Worm (Caenorhabditis elegans) whole organism, young adult: ENCODE measurements around the gene F54F2.9.

ENCODE experiments used
- B0261.1 ChIP-seq: sonication (generic microtip); optimal IDR thresholded peaks from 2 replicates; lab custom pipeline; 2016; ENCODE audit warnings: mild to moderate bottlenecking, missing genetic modification characterization, moderate library complexity, missing compliant biosample characterization
- F22D6.2 ChIP-seq: sonication (generic microtip); optimal IDR thresholded peaks from 2 replicates; lab custom pipeline; 2016; ENCODE audit warnings: mild to moderate bottlenecking, missing genetic modification characterization, missing compliant biosample characterization
- F23B12.7 ChIP-seq: sonication (generic microtip); optimal IDR thresholded peaks from 2 replicates; lab custom pipeline; 2017; ENCODE audit warnings: missing genetic modification characterization, mild to moderate bottlenecking, missing compliant biosample characterization, antibody characterized with exemption, moderate library complexity; ENCODE audit not compliant: insufficient read depth
- F37B4.10 ChIP-seq: fragments of 200-800 bp; sonication (Bioruptor generic); IDR thresholded peaks from 2 replicates; pipeline ENCODE4 v1.3.6; 2022; ENCODE audit warnings: missing genetic modification characterization, missing compliant biosample characterization
- F52B5.7 ChIP-seq: sonication (generic microtip); optimal IDR thresholded peaks from 2 replicates; lab custom pipeline; 2016; ENCODE audit warnings: mild to moderate bottlenecking, missing genetic modification characterization, missing compliant biosample characterization
- K11D2.4 ChIP-seq: fragments of 200-800 bp; sonication (Bioruptor generic); IDR thresholded peaks from 2 replicates; pipeline ENCODE4 v1.3.6; 2022; ENCODE audit warnings: missing genetic modification reagents, missing genetic modification characterization, missing compliant biosample characterization
- T07F8.4 ChIP-seq: sonication (generic microtip); optimal IDR thresholded peaks from 2 replicates; lab custom pipeline; 2016; ENCODE audit warnings: mild to moderate bottlenecking, missing genetic modification characterization, moderate library complexity, missing compliant biosample characterization
- T26A5.8 ChIP-seq: sonication (generic microtip); optimal IDR thresholded peaks from 2 replicates; lab custom pipeline; 2016; ENCODE audit warnings: missing genetic modification characterization, missing compliant biosample characterization
- Y53G8AR.9 ChIP-seq: fragments of 200-800 bp; sonication (Bioruptor generic); conservative IDR thresholded peaks from 2 replicates; pipeline ENCODE4 v1.3.6; 2022; ENCODE audit warnings: missing genetic modification reagents, missing genetic modification characterization, missing compliant biosample characterization
- Y67H2A.10 ChIP-seq: fragments of 200-800 bp; sonication (Bioruptor generic); conservative IDR thresholded peaks from 2 replicates; pipeline ENCODE4 v1.3.6; 2022; ENCODE audit warnings: missing genetic modification reagents, missing genetic modification characterization, missing compliant biosample characterization
- akir-1 ChIP-seq: fragments of 200-800 bp; sonication (Bioruptor generic); optimal IDR thresholded peaks from 2 replicates; lab custom pipeline; 2018; ENCODE audit warnings: mild to moderate bottlenecking, missing genetic modification characterization, moderate library complexity, missing compliant biosample characterization
- aptf-3 ChIP-seq: fragments of 200-800 bp; sonication (Bioruptor generic); IDR thresholded peaks from 2 replicates; pipeline ENCODE4 v1.3.6; 2022; ENCODE audit warnings: missing genetic modification characterization, missing compliant biosample characterization
- ccch-3 ChIP-seq: fragments of 200-800 bp; sonication (Bioruptor generic); optimal IDR thresholded peaks from 2 replicates; lab custom pipeline; 2018; ENCODE audit warnings: mild to moderate bottlenecking, missing genetic modification characterization, missing compliant biosample characterization
- cebp-2 ChIP-seq: fragments of 200-800 bp; sonication (Bioruptor generic); IDR thresholded peaks from 2 replicates; pipeline ENCODE4 v1.3.6; 2022; ENCODE audit warnings: missing genetic modification characterization, missing compliant biosample characterization
- die-1 ChIP-seq: sonication (generic microtip); optimal IDR thresholded peaks from 2 replicates; lab custom pipeline; 2016; ENCODE audit warnings: missing genotype, mild to moderate bottlenecking, missing genetic modification characterization, missing compliant biosample characterization
- egl-44 ChIP-seq: fragments of 200-800 bp; sonication (Bioruptor generic); IDR thresholded peaks from 2 replicates; pipeline ENCODE4 v1.3.6; 2022; ENCODE audit warnings: missing genetic modification reagents, missing genetic modification characterization, missing compliant biosample characterization
- egrh-3 ChIP-seq: fragments of 200-800 bp; sonication (Bioruptor generic); IDR thresholded peaks from 2 replicates; pipeline ENCODE4 v1.3.6; 2022; ENCODE audit warnings: missing genetic modification reagents, missing genetic modification characterization, missing compliant biosample characterization
- ekl-4 ChIP-seq: fragments of 200-800 bp; sonication (Bioruptor generic); IDR thresholded peaks from 2 replicates; pipeline ENCODE4 v1.3.6; 2022; ENCODE audit warnings: missing genetic modification reagents, missing genetic modification characterization, missing compliant biosample characterization
- hlh-26 ChIP-seq: fragments of 200-800 bp; sonication (Bioruptor generic); conservative IDR thresholded peaks from 2 replicates; pipeline ENCODE4 v1.3.6; 2022; ENCODE audit warnings: missing genetic modification reagents, missing genetic modification characterization, missing compliant biosample characterization
- hmg-20 ChIP-seq: fragments of 200-800 bp; sonication (Bioruptor generic); IDR thresholded peaks from 2 replicates; pipeline ENCODE4 v1.3.6; 2022; ENCODE audit warnings: missing genetic modification reagents, missing genetic modification characterization, missing compliant biosample characterization
- hrde-1 ChIP-seq: sonication (generic microtip); optimal IDR thresholded peaks from 2 replicates; lab custom pipeline; 2016; ENCODE audit warnings: missing genetic modification characterization, mild to moderate bottlenecking, missing compliant biosample characterization, moderate library complexity, missing genotype, missing genetic modification reagents, borderline replicate concordance
- lag-1 ChIP-seq: fragments of 200-800 bp; sonication (Bioruptor generic); IDR thresholded peaks from 2 replicates; pipeline ENCODE4 v1.3.6; 2022; ENCODE audit warnings: missing genetic modification reagents, missing genetic modification characterization, missing compliant biosample characterization
- let-526 ChIP-seq: fragments of 200-800 bp; sonication (Bioruptor generic); IDR thresholded peaks from 2 replicates; pipeline ENCODE4 v1.3.6; 2022; ENCODE audit warnings: missing genetic modification reagents, missing genetic modification characterization, missing compliant biosample characterization
- let-607 ChIP-seq, 2 experiments: fragments of 200-800 bp in 1 of 2; sonication (Bioruptor generic) in 1 of 2; sonication (generic microtip) in 1 of 2; optimal IDR thresholded peaks; 2 replicates each; lab custom pipeline; 2016 to 2018; ENCODE audit warnings: mild to moderate bottlenecking in 2 of 2, missing compliant biosample characterization in 2 of 2, missing genetic modification characterization in 2 of 2, moderate library complexity in 2 of 2, missing genotype in 1 of 2
- madf-10 ChIP-seq: sonication (generic microtip); optimal IDR thresholded peaks from 2 replicates; lab custom pipeline; 2016; ENCODE audit warnings: mild to moderate bottlenecking, missing genetic modification characterization, missing compliant biosample characterization
- madf-8 ChIP-seq: fragments of 200-800 bp; sonication (Bioruptor generic); conservative IDR thresholded peaks from 2 replicates; pipeline ENCODE4 v1.3.6; 2022; ENCODE audit warnings: missing genetic modification reagents, missing genetic modification characterization, missing compliant biosample characterization
- mes-4 ChIP-seq: sonication (generic microtip); optimal IDR thresholded peaks from 2 replicates; lab custom pipeline; 2016; ENCODE audit warnings: missing genotype, missing genetic modification characterization, missing compliant biosample characterization
- mxl-1 ChIP-seq: sonication (generic microtip); optimal IDR thresholded peaks from 2 replicates; lab custom pipeline; 2016; ENCODE audit warnings: missing genetic modification characterization, missing compliant biosample characterization
- nfya-1 ChIP-seq: sonication (generic microtip); optimal IDR thresholded peaks from 2 replicates; lab custom pipeline; 2017; ENCODE audit warnings: antibody characterized with exemption, missing compliant biosample characterization, missing genetic modification characterization, borderline replicate concordance; ENCODE audit not compliant: insufficient read depth
- pbrm-1 ChIP-seq: fragments of 200-800 bp; sonication (Bioruptor generic); IDR thresholded peaks from 2 replicates; pipeline ENCODE4 v1.3.6; 2022; ENCODE audit warnings: missing genetic modification reagents, missing genetic modification characterization, missing compliant biosample characterization
- pha-4 ChIP-seq: fragments of 150-350 bp; sonication (generic microtip); optimal IDR thresholded peaks from 2 replicates; lab custom pipeline; 2014; ENCODE audit warnings: missing biosample characterization, missing genetic modification reagents, missing genetic modification characterization
- rec-8 ChIP-seq, 2 experiments: sonication (generic microtip); optimal IDR thresholded peaks; 2 replicates each; lab custom pipeline; 2016; ENCODE audit warnings: mild to moderate bottlenecking in 2 of 2, missing genetic modification characterization in 2 of 2, missing genetic modification reagents in 2 of 2, missing genotype in 2 of 2, missing biosample characterization in 1 of 2, missing compliant biosample characterization in 1 of 2, moderate library complexity in 1 of 2
- snpc-1.1 ChIP-seq: sonication (generic microtip); optimal IDR thresholded peaks from 2 replicates; lab custom pipeline; 2017; ENCODE audit warnings: missing genetic modification characterization, mild to moderate bottlenecking, missing compliant biosample characterization, antibody characterized with exemption, moderate library complexity, missing genotype, missing genetic modification reagents; ENCODE audit not compliant: insufficient read depth
- snpc-1.3 ChIP-seq: sonication (generic microtip); optimal IDR thresholded peaks from 2 replicates; lab custom pipeline; 2017; ENCODE audit warnings: missing genetic modification characterization, mild to moderate bottlenecking, missing compliant biosample characterization, antibody characterized with exemption, moderate library complexity, missing genotype, missing genetic modification reagents; ENCODE audit not compliant: insufficient read depth
- tlf-1 ChIP-seq: fragments of 200-800 bp; sonication (Bioruptor generic); optimal IDR thresholded peaks from 2 replicates; lab custom pipeline; 2018; ENCODE audit warnings: mild to moderate bottlenecking, missing genetic modification characterization, missing compliant biosample characterization
- ztf-25 ChIP-seq: fragments of 200-800 bp; sonication (Bioruptor generic); IDR thresholded peaks from 2 replicates; pipeline ENCODE4 v1.3.6; 2022; ENCODE audit warnings: missing genetic modification reagents, missing genetic modification characterization, missing compliant biosample characterization
- ztf-26 ChIP-seq: sonication (generic microtip); optimal IDR thresholded peaks from 2 replicates; lab custom pipeline; 2017; ENCODE audit warnings: missing genetic modification characterization, missing compliant biosample characterization
- ztf-6 ChIP-seq: fragments of 200-800 bp; sonication (Bioruptor generic); IDR thresholded peaks from 2 replicates; pipeline ENCODE4 v1.3.6; 2022; ENCODE audit warnings: missing genetic modification reagents, missing genetic modification characterization, missing compliant biosample characterization

F54F2.9 gene

ce11 chrIII:8801864-8802818, 24.9 kb downstream of the F54F2.9 start (continued):
- TF ChIP-seq pha-4 (peak; percentile 90), cebp-2 (GFP tag; lab: Robert Waterston, UW) (no peak), ztf-26 (tag; lab: Kevin White, UChicago) (peak; percentile 84), tlf-1 (peak; percentile 80), Y53G8AR.9 (GFP tag; lab: Robert Waterston, UW) (0 out of 2 replicates have a peak, but pooled peaks have one; percentile 72), egrh-3 (GFP tag; lab: Robert Waterston, UW) (peak; percentile 53; the same call in 1 of the 2 replicates), F23B12.7 (tag; lab: Kevin White, UChicago) (peak; percentile 80), madf-8 (GFP tag; lab: Robert Waterston, UW) (no peak), nfya-1 (tag; lab: Kevin White, UChicago) (no peak)

- no peak for TF ChIP-seq ztf-26 (tag; lab: Kevin White, UChicago)
- TF ChIP-seq Y67H2A.10 (GFP tag; lab: Robert Waterston, UW): no peak
- peak; percentile 19 for TF ChIP-seq die-1 (tag; lab: Kevin White, UChicago)
Observed at ce11 chrIII:8801352-8801863, 25.6 kb downstream of the F54F2.9 start.

ce11 chrIII:8800796-8801083, 26.3 kb downstream of the F54F2.9 start:
- no peak for TF ChIP-seq F37B4.10 (GFP tag; lab: Robert Waterston, UW)
- no peak for TF ChIP-seq hmg-20 (GFP tag; lab: Robert Waterston, UW)
- TF ChIP-seq, all 124 proteins: peak for 0

- no peak for TF ChIP-seq rec-8 (tag; optimal IDR thresholded peaks at IDR 0.05; lab: Kevin White, UChicago)
- no peak for TF ChIP-seq mxl-1 (tag; lab: Kevin White, UChicago)
- peak; percentile 69; the same call in 1 of the 2 replicates for TF ChIP-seq egl-44 (GFP tag; lab: Robert Waterston, UW)
- no peak for TF ChIP-seq T26A5.8 (tag; lab: Kevin White, UChicago)
- no peak for TF ChIP-seq snpc-1.1
- TF ChIP-seq nfya-1 (tag; lab: Kevin White, UChicago): no peak
- no peak for TF ChIP-seq mes-4 (tag; lab: Kevin White, UChicago)
- TF ChIP-seq ccch-3 (GFP tag; lab: Kevin White, UChicago): no peak
- no peak for TF ChIP-seq aptf-3 (GFP tag; lab: Robert Waterston, UW)
- TF ChIP-seq B0261.1 (tag; lab: Kevin White, UChicago): no peak
- no peak for TF ChIP-seq let-526
- no peak for TF ChIP-seq ztf-25 (GFP tag; lab: Robert Waterston, UW)
- peak in 1 of 2 experiments; percentile 36 for TF ChIP-seq let-607 (tag; optimal IDR thresholded peaks at IDR 0.05; lab: Kevin White, UChicago)
- TF ChIP-seq F52B5.7 (tag; lab: Kevin White, UChicago): no peak
- TF ChIP-seq K11D2.4 (GFP tag; lab: Robert Waterston, UW): peak; percentile 73; the same call in 1 of the 2 replicates
- no peak for TF ChIP-seq hrde-1 (tag; lab: Kevin White, UChicago)
- TF ChIP-seq pbrm-1 (GFP tag; lab: Robert Waterston, UW): 0 out of 2 replicates have a peak, but pooled peaks have one; percentile 10
- no peak for TF ChIP-seq hlh-26 (GFP tag; lab: Robert Waterston, UW)
- no peak for TF ChIP-seq snpc-1.3 (tag; lab: Kevin White, UChicago)
- TF ChIP-seq T07F8.4 (tag; lab: Kevin White, UChicago): no peak
- TF ChIP-seq akir-1: no peak
- 0 out of 2 replicates have a peak, but pooled peaks have one; percentile 12 for TF ChIP-seq ekl-4 (GFP tag; lab: Robert Waterston, UW)
- no peak for TF ChIP-seq F22D6.2
- TF ChIP-seq lag-1 (GFP tag; lab: Robert Waterston, UW): no peak
- TF ChIP-seq madf-10: peak; percentile 42
- TF ChIP-seq ztf-6: no peak
Observed at ce11 chrIII:8799964-8800795, 26.8 kb downstream of the F54F2.9 start, which contains the start of gene F54F2.6. Gene F54F2.6, minus strand, starts transcription at chrIII:8800701.
